Worm (Caenorhabditis elegans) whole organism, early embryonic: ENCODE results near the gene rpl-11.2.

ENCODE experiments used
- B0310.2 ChIP-seq: sonication (generic microtip); optimal IDR thresholded peaks from 2 replicates; lab custom pipeline; 2016; ENCODE audit warnings: mild to moderate bottlenecking, missing genetic modification characterization, missing compliant biosample characterization
- F13C5.2 ChIP-seq: sonication (generic microtip); optimal IDR thresholded peaks from 2 replicates; lab custom pipeline; 2017; ENCODE audit warnings: mild to moderate bottlenecking, missing genetic modification characterization, inconsistent platforms, missing compliant biosample characterization
- aly-1 ChIP-seq: sonication (generic microtip); optimal IDR thresholded peaks from 2 replicates; lab custom pipeline; 2016; ENCODE audit warnings: missing genetic modification characterization, missing compliant biosample characterization
- ama-1 ChIP-seq: fragments of 150-350 bp; optimal IDR thresholded peaks from 2 replicates; lab custom pipeline; 2014
- ceh-13 ChIP-seq: fragments of 200-800 bp; sonication (Bioruptor generic); optimal IDR thresholded peaks from 2 replicates; lab custom pipeline; 2018; ENCODE audit warnings: mild to moderate bottlenecking, missing genetic modification characterization, missing compliant biosample characterization
- ceh-36 ChIP-seq: sonication (generic microtip); optimal IDR thresholded peaks from 2 replicates; lab custom pipeline; 2016; ENCODE audit warnings: missing genetic modification characterization, inconsistent platforms, missing compliant biosample characterization
- ets-7 ChIP-seq: sonication (generic microtip); optimal IDR thresholded peaks from 2 replicates; lab custom pipeline; 2016; ENCODE audit warnings: missing genotype, missing genetic modification characterization, missing compliant biosample characterization
- flt-1 ChIP-seq: fragments of 200-800 bp; sonication (Bioruptor generic); IDR thresholded peaks from 2 replicates; pipeline ENCODE4 v1.3.6; 2022; ENCODE audit warnings: missing genetic modification characterization, missing compliant biosample characterization
- hmbx-1 ChIP-seq: sonication (generic microtip); optimal IDR thresholded peaks from 2 replicates; lab custom pipeline; 2016; ENCODE audit warnings: mild to moderate bottlenecking, missing genetic modification characterization, missing compliant biosample characterization
- hmg-4 ChIP-seq: fragments of 200-800 bp; sonication (Bioruptor generic); optimal IDR thresholded peaks from 2 replicates; lab custom pipeline; 2018; ENCODE audit warnings: mild to moderate bottlenecking, missing genetic modification characterization, missing compliant biosample characterization
- hnd-1 ChIP-seq: sonication (generic microtip); optimal IDR thresholded peaks from 2 replicates; lab custom pipeline; 2016; ENCODE audit warnings: missing genetic modification characterization, missing compliant biosample characterization
- pes-1 ChIP-seq: fragments of 200-800 bp; sonication (Bioruptor generic); IDR thresholded peaks from 2 replicates; pipeline ENCODE4 v1.3.6; 2022; ENCODE audit warnings: missing genetic modification reagents, missing genetic modification characterization, missing compliant biosample characterization
- scrt-1 ChIP-seq: fragments of 200-800 bp; sonication (Bioruptor generic); IDR thresholded peaks from 2 replicates; pipeline ENCODE4 v1.3.6; 2022; ENCODE audit warnings: missing genetic modification characterization, missing compliant biosample characterization
- sea-1 ChIP-seq: fragments of 200-800 bp; sonication (Bioruptor generic); conservative IDR thresholded peaks from 2 replicates; pipeline ENCODE4 v1.3.6; 2022; ENCODE audit warnings: missing genetic modification characterization, missing compliant biosample characterization
- tbx-11 ChIP-seq: fragments of 200-800 bp; sonication (Bioruptor generic); IDR thresholded peaks from 2 replicates; pipeline ENCODE4 v1.3.6; 2022; ENCODE audit warnings: missing genetic modification characterization, missing compliant biosample characterization
- tbx-37 ChIP-seq: fragments of 200-800 bp; sonication (Bioruptor generic); conservative IDR thresholded peaks from 2 replicates; pipeline ENCODE4 v1.3.6; 2022; ENCODE audit warnings: missing genetic modification reagents, missing genetic modification characterization, missing compliant biosample characterization
- tra-4 ChIP-seq: sonication (generic microtip); optimal IDR thresholded peaks from 2 replicates; lab custom pipeline; 2017; ENCODE audit warnings: missing genetic modification characterization, missing compliant biosample characterization

rpl-11.2 gene

DNA sequence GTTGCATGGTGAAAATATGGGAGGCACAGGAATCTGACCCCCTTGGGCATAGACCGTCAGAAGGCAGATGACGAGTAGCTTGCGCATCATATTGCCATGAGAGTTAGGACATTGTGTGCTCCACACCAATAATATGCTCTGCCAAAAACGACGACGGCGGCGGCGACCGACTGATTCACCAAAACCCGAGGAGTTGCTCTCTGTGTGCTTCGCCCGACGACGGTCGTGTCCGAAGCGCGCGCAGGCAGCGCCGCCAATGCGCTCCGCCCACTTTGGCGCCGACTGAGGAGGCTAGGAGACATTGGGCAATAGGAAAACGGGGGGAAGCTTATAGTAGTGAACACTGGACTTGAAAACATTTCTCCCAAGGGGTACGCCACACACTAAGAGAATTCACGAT is 25.5 kb upstream of the rpl-11.2 start, which contains the start of gene AH9.6:
TSS of gene AH9.6 (minus strand) at position 183 of the 400 bp plus-strand sequence.
- TF ChIP-seq hnd-1 (tag; lab: Kevin White, UChicago) = no peak
- TF ChIP-seq scrt-1 (GFP tag; lab: Robert Waterston, UW) = no peak
- TF ChIP-seq pes-1 (GFP tag; lab: Robert Waterston, UW) = no peak
- no peak for TF ChIP-seq tra-4 (tag; lab: Kevin White, UChicago)
- TF ChIP-seq ets-7 (tag; lab: Kevin White, UChicago) = no peak
- no peak for TF ChIP-seq flt-1 (GFP tag; lab: Robert Waterston, UW)

DNA sequence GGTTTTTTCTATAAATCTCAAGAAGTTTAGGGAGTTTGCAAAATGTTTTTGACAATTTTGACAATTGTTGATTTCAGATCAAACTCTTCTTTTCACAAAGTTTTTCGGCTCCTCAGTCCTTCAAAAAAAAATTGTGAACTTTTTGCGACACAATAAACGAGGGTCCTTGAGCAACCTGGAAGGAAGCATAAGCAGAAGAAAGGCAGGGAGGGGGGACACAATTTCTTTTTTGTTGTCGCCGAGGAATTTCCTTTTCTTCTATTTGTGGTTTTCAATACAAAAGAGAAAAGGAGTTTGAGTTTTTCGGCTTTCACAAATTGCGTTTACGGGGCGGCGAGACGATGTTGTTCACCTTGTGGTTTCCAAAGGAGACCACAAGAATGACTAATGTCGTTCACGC is 24.4 kb upstream of the rpl-11.2 start:
- TF ChIP-seq tra-4 (tag; lab: Kevin White, UChicago) = no peak
- no peak for TF ChIP-seq hmg-4 (GFP tag; lab: Kevin White, UChicago)
- no peak for TF ChIP-seq sea-1 (GFP tag; lab: Robert Waterston, UW)
- TF ChIP-seq ceh-13 (GFP tag; lab: Kevin White, UChicago) = no peak
- TF ChIP-seq pes-1 (GFP tag; lab: Robert Waterston, UW) = no peak
- no peak for TF ChIP-seq tbx-11 (GFP tag; lab: Robert Waterston, UW)
- no peak for TF ChIP-seq flt-1 (GFP tag; lab: Robert Waterston, UW)
- no peak for TF ChIP-seq ets-7 (tag; lab: Kevin White, UChicago)
- no peak for TF ChIP-seq F13C5.2 (tag; lab: Kevin White, UChicago)
- no peak for TF ChIP-seq aly-1
- no peak for TF ChIP-seq hnd-1 (tag; lab: Kevin White, UChicago)
- TF ChIP-seq scrt-1 (GFP tag; lab: Robert Waterston, UW) = no peak
- no peak for TF ChIP-seq ama-1
- no peak for TF ChIP-seq tbx-37 (GFP tag; lab: Robert Waterston, UW)
- TF ChIP-seq B0310.2 = no peak
- no peak for TF ChIP-seq ceh-36 (tag; lab: Kevin White, UChicago)

DNA sequence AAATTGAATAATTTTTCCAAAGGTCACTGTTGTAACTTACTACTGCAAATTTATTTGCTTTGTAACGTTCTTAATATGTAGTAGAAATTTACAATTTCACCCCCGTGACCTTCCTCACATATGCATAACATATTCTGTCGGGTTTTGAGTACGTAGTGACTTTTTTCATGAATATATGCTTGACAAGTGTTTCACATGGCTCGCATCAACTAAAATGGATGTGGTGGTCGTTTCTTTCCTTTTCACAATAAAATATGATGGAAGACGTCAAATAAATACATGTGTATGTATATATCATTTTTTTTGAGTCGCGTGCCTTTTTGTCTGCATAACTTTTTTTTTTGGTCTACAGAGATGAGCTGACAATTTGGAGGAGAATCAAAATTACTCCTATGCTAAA is 23.9 kb upstream of the rpl-11.2 start:
- no peak for TF ChIP-seq hnd-1 (tag; lab: Kevin White, UChicago)
- TF ChIP-seq ama-1 = no peak

DNA sequence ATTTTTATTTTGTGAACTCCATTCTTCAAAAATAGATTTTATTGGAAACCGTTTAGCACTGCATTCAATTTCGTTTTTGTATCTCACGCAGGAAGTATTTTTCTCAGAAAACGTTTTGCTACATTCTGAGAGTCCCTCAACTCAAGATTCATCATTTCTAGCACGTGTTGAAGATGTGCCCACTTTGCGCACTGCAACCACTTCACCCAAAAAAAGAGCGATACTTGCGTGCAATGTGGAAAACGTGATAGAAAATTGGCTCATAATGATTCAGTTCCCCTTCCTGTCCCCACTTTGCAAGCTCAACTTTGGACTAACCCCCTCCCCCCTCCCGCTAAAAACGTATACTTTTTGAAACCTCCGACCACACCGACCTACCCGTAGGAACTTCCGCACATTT is 22.7 kb upstream of the rpl-11.2 start:
- TF ChIP-seq B0310.2 = no peak
- no peak for TF ChIP-seq aly-1
- no peak for TF ChIP-seq tra-4 (tag; lab: Kevin White, UChicago)
- TF ChIP-seq tbx-37 (GFP tag; lab: Robert Waterston, UW) = no peak
- no peak for TF ChIP-seq ceh-13 (GFP tag; lab: Kevin White, UChicago)
- no peak for TF ChIP-seq scrt-1 (GFP tag; lab: Robert Waterston, UW)
- no peak for TF ChIP-seq sea-1 (GFP tag; lab: Robert Waterston, UW)
- no peak for TF ChIP-seq tbx-11 (GFP tag; lab: Robert Waterston, UW)
- TF ChIP-seq hnd-1 (tag; lab: Kevin White, UChicago) = no peak
- no peak for TF ChIP-seq ceh-36 (tag; lab: Kevin White, UChicago)
- TF ChIP-seq hmbx-1 = no peak
- no peak for TF ChIP-seq F13C5.2 (tag; lab: Kevin White, UChicago)
- TF ChIP-seq hmg-4 (GFP tag; lab: Kevin White, UChicago) = no peak
- TF ChIP-seq flt-1 (GFP tag; lab: Robert Waterston, UW) = no peak

DNA sequence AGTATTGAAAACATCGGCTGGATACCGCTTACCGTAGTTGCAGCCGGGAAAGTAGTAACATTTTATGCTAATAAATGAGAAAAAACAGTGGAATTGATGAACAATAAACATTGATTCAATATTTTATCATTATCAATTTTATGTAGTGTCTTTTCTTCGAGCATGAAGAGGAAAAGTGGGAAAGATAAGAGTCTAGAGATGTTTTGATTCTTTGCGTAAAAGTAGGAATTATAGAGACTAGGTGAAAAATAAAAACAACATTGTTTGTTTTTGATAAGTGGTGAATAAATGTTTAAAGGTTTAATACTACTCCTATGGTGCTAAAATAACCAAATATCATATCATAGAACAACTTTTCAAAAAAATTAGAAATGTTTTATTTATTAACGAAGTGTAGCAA is 20.0 kb upstream of the rpl-11.2 start:
- no peak for TF ChIP-seq ama-1
- TF ChIP-seq sea-1 (GFP tag; lab: Robert Waterston, UW) = no peak
- TF ChIP-seq scrt-1 (GFP tag; lab: Robert Waterston, UW) = no peak
- TF ChIP-seq F13C5.2 (tag; lab: Kevin White, UChicago) = no peak
- no peak for TF ChIP-seq ceh-36 (tag; lab: Kevin White, UChicago)
- no peak for TF ChIP-seq ets-7 (tag; lab: Kevin White, UChicago)
- no peak for TF ChIP-seq ceh-13 (GFP tag; lab: Kevin White, UChicago)
- no peak for TF ChIP-seq pes-1 (GFP tag; lab: Robert Waterston, UW)
- no peak for TF ChIP-seq tbx-11 (GFP tag; lab: Robert Waterston, UW)
- no peak for TF ChIP-seq hnd-1 (tag; lab: Kevin White, UChicago)
- no peak for TF ChIP-seq hmg-4 (GFP tag; lab: Kevin White, UChicago)
- no peak for TF ChIP-seq flt-1 (GFP tag; lab: Robert Waterston, UW)
- no peak for TF ChIP-seq hmbx-1
- TF ChIP-seq tbx-37 (GFP tag; lab: Robert Waterston, UW) = no peak
- no peak for TF ChIP-seq tra-4 (tag; lab: Kevin White, UChicago)
- TF ChIP-seq B0310.2 = no peak
- TF ChIP-seq aly-1 = no peak

DNA sequence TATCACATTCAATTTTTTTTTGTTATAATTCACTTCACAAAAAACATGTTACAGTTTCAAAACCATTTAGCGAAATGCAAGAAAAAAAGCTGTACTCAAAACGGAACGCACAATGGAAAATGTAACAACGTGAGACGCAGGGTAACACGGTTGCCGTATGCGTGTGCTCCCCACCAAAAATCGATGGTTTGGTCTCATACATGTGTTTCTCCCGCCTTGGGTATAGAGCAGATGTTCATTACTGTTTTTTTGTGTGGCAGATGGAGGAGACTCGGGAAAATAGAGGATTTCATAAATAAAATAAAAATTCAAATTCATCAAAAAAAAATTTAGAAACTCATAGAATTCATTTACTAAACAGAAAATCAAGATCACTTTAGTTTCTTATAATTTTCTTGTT is 18.6 kb upstream of the rpl-11.2 start, which contains the start of gene AH9.3:
TSS of gene AH9.3 (minus strand) at position 101 of the 400 bp plus-strand sequence.
- TF ChIP-seq ets-7 (tag; lab: Kevin White, UChicago) (no peak), hmg-4 (GFP tag; lab: Kevin White, UChicago) (no peak), B0310.2 (no peak), tbx-11 (GFP tag; lab: Robert Waterston, UW) (no peak), ama-1 (no peak), sea-1 (GFP tag; lab: Robert Waterston, UW) (no peak), tra-4 (tag; lab: Kevin White, UChicago) (no peak), F13C5.2 (tag; lab: Kevin White, UChicago) (no peak), hnd-1 (tag; lab: Kevin White, UChicago) (no peak)

DNA sequence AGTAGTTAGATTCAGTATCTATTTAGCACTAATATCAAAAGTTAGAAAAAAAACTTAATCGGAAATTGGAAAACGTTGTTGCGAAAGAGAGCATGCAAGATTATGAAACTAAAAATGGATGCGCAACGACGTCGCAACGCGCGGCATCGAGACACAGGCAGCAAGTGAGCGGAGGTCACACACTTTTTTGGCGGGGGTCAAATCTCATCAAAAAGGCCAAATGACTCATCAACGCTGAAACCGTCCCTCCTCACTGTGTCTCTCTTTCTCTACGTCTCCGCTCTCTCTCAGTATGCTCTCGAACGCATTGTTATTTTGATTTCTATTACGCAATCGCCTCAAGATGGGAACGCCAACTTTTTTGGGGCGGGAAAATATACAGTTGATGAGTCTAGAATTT is 16.0 kb upstream of the rpl-11.2 start:
- TF ChIP-seq tra-4 (tag; lab: Kevin White, UChicago) = no peak
- no peak for TF ChIP-seq scrt-1 (GFP tag; lab: Robert Waterston, UW)
- no peak for TF ChIP-seq ceh-13 (GFP tag; lab: Kevin White, UChicago)
- TF ChIP-seq tbx-37 (GFP tag; lab: Robert Waterston, UW) = no peak
- no peak for TF ChIP-seq aly-1
- no peak for TF ChIP-seq ama-1
- no peak for TF ChIP-seq pes-1 (GFP tag; lab: Robert Waterston, UW)
- no peak for TF ChIP-seq hmbx-1
- TF ChIP-seq hmg-4 (GFP tag; lab: Kevin White, UChicago) = no peak
- TF ChIP-seq hnd-1 (tag; lab: Kevin White, UChicago) = no peak
- no peak for TF ChIP-seq flt-1 (GFP tag; lab: Robert Waterston, UW)
- no peak for TF ChIP-seq F13C5.2 (tag; lab: Kevin White, UChicago)
- no peak for TF ChIP-seq sea-1 (GFP tag; lab: Robert Waterston, UW)
- TF ChIP-seq tbx-11 (GFP tag; lab: Robert Waterston, UW) = no peak
- TF ChIP-seq B0310.2 = no peak
- no peak for TF ChIP-seq ceh-36 (tag; lab: Kevin White, UChicago)
- no peak for TF ChIP-seq ets-7 (tag; lab: Kevin White, UChicago)
